Fruit fly (Drosophila melanogaster) whole organism, prepupa: ENCODE results near the gene CG45263.
A peak's percentile ranks its signal among the peaks of the same experiment; 100 is the strongest.

Experiments used
- CG10669 ChIP-seq: fragments of 200-800 bp; sonication (Bioruptor generic); optimal IDR thresholded peaks from 3 replicates; lab custom pipeline; 2018; ENCODE audit warnings: missing biosample characterization, mild to moderate bottlenecking, missing genetic modification characterization, moderate library complexity
- CG11294 ChIP-seq: fragments of 200-800 bp; sonication (Bioruptor generic); IDR thresholded peaks from 2 replicates; pipeline ENCODE4 v1.3.6; 2022; ENCODE audit warnings: missing biosample characterization, missing genetic modification characterization
- CG11762 ChIP-seq: fragments of 200-800 bp; sonication (Bioruptor generic); optimal IDR thresholded peaks from 3 replicates; lab custom pipeline; 2016; ENCODE audit warnings: missing biosample characterization, missing genetic modification characterization; ENCODE audit not compliant: insufficient read depth
- CG15336 ChIP-seq: fragments of 200-800 bp; sonication (Bioruptor generic); IDR thresholded peaks from 2 replicates; pipeline ENCODE4 v1.3.6; 2022; ENCODE audit warnings: missing biosample characterization, missing genetic modification characterization
- CG3032 ChIP-seq: fragments of 200-800 bp; optimal IDR thresholded peaks from 2 replicates; lab custom pipeline; 2019; ENCODE audit warnings: missing biosample characterization, mild to moderate bottlenecking, missing genetic modification characterization, moderate library complexity
- CG32006 ChIP-seq: fragments of 200-800 bp; sonication (Bioruptor generic); optimal IDR thresholded peaks from 3 replicates; lab custom pipeline; 2017; ENCODE audit warnings: missing biosample characterization, mild to moderate bottlenecking, missing genetic modification characterization
- CG34406 ChIP-seq: fragments of 200-800 bp; sonication (Bioruptor generic); optimal IDR thresholded peaks from 3 replicates; lab custom pipeline; 2016; ENCODE audit warnings: missing biosample characterization, missing genetic modification characterization
- CG3919 ChIP-seq: fragments of 200-800 bp; sonication (Bioruptor generic); optimal IDR thresholded peaks from 3 replicates; lab custom pipeline; 2016; ENCODE audit warnings: missing biosample characterization, missing genetic modification characterization
- CG6163 ChIP-seq: fragments of 200-800 bp; sonication (Bioruptor generic); IDR thresholded peaks from 3 replicates; pipeline ENCODE4 v1.3.6; 2022; ENCODE audit warnings: missing biosample characterization, missing genetic modification characterization
- CG6276 ChIP-seq: fragments of 200-800 bp; sonication (Bioruptor generic); optimal IDR thresholded peaks from 2 replicates; lab custom pipeline; 2017; ENCODE audit warnings: missing biosample characterization, mild to moderate bottlenecking, missing genetic modification characterization
- CG6792 ChIP-seq: fragments of 200-800 bp; sonication (Bioruptor generic); optimal IDR thresholded peaks from 3 replicates; lab custom pipeline; 2016; ENCODE audit warnings: missing biosample characterization, missing genetic modification characterization
- CG6854 ChIP-seq: fragments of 200-800 bp; sonication (Bioruptor generic); optimal IDR thresholded peaks from 2 replicates; lab custom pipeline; 2017; ENCODE audit warnings: missing biosample characterization, mild to moderate bottlenecking, missing genetic modification characterization
- CG7368 ChIP-seq: fragments of 200-800 bp; sonication (Bioruptor generic); optimal IDR thresholded peaks from 3 replicates; lab custom pipeline; 2016; ENCODE audit warnings: missing biosample characterization, missing genetic modification characterization
- CG8119 ChIP-seq: fragments of 200-800 bp; sonication (Bioruptor generic); IDR thresholded peaks from 3 replicates; pipeline ENCODE4 v1.3.6; 2022; ENCODE audit warnings: missing biosample characterization, missing genetic modification characterization
- CG8319 ChIP-seq: fragments of 200-800 bp; sonication (Bioruptor generic); optimal IDR thresholded peaks from 3 replicates; lab custom pipeline; 2016; ENCODE audit warnings: missing biosample characterization, missing genetic modification characterization
- CG8632 ChIP-seq: fragments of 200-800 bp; sonication (Bioruptor generic); optimal IDR thresholded peaks from 3 replicates; lab custom pipeline; 2016; ENCODE audit warnings: missing biosample characterization, missing genetic modification characterization
- CG9139 ChIP-seq: fragments of 200-800 bp; sonication (Bioruptor generic); optimal IDR thresholded peaks from 3 replicates; lab custom pipeline; 2017; ENCODE audit warnings: missing biosample characterization, mild to moderate bottlenecking, missing genetic modification characterization
- Eip75B ChIP-seq: fragments of 200-800 bp; sonication (Bioruptor generic); optimal IDR thresholded peaks from 3 replicates; lab custom pipeline; 2016; ENCODE audit warnings: missing biosample characterization, missing genetic modification characterization
- Eip78C ChIP-seq: fragments of 200-800 bp; sonication (Bioruptor generic); peaks from one replicate; lab custom pipeline; 2016; ENCODE audit warnings: missing biosample characterization, missing genetic modification characterization
- Gug ChIP-seq: fragments of 200-800 bp; sonication (Bioruptor generic); IDR thresholded peaks from 2 replicates; pipeline ENCODE4 v1.3.6; 2022; ENCODE audit warnings: missing biosample characterization, missing genetic modification characterization
- Hr38 ChIP-seq: sonication (Bioruptor generic); optimal IDR thresholded peaks from 2 replicates; lab custom pipeline; 2016; ENCODE audit warnings: missing biosample characterization, missing genetic modification characterization
- Hr39 ChIP-seq: fragments of 200-800 bp; sonication (Bioruptor generic); optimal IDR thresholded peaks from 2 replicates; lab custom pipeline; 2016; ENCODE audit warnings: missing biosample characterization, missing genetic modification characterization
- Met ChIP-seq: fragments of 200-800 bp; sonication (Bioruptor generic); optimal IDR thresholded peaks from 3 replicates; lab custom pipeline; 2016; ENCODE audit warnings: missing biosample characterization, missing genetic modification characterization
- OdsH ChIP-seq: fragments of 200-800 bp; sonication (Bioruptor generic); optimal IDR thresholded peaks from 3 replicates; lab custom pipeline; 2016; ENCODE audit warnings: missing biosample characterization, missing genetic modification characterization
- Smox ChIP-seq: fragments of 200-800 bp; sonication (Bioruptor generic); optimal IDR thresholded peaks from 3 replicates; lab custom pipeline; 2016; ENCODE audit warnings: missing biosample characterization, missing genetic modification characterization
- Sox102F ChIP-seq: fragments of 200-800 bp; sonication (Bioruptor generic); optimal IDR thresholded peaks from 2 replicates; lab custom pipeline; 2016; ENCODE audit warnings: missing biosample characterization, mild to moderate bottlenecking, missing genetic modification characterization
- Sox15 ChIP-seq: fragments of 200-800 bp; sonication (Bioruptor generic); optimal IDR thresholded peaks from 3 replicates; lab custom pipeline; 2016; ENCODE audit warnings: missing biosample characterization, missing genetic modification characterization
- achi ChIP-seq: fragments of 200-800 bp; sonication (Bioruptor generic); optimal IDR thresholded peaks from 3 replicates; lab custom pipeline; 2016; ENCODE audit warnings: missing biosample characterization, missing genetic modification characterization
- acj6 ChIP-seq: fragments of 200-800 bp; sonication (Bioruptor generic); optimal IDR thresholded peaks from 3 replicates; lab custom pipeline; 2016; ENCODE audit warnings: missing biosample characterization, missing genetic modification characterization
- cyc ChIP-seq: fragments of 200-800 bp; sonication (Bioruptor generic); optimal IDR thresholded peaks from 3 replicates; lab custom pipeline; 2016; ENCODE audit warnings: missing biosample characterization, missing genetic modification characterization
- dsx ChIP-seq: fragments of 200-800 bp; optimal IDR thresholded peaks from 3 replicates; lab custom pipeline; 2019; ENCODE audit warnings: missing biosample characterization, mild to moderate bottlenecking, missing genetic modification characterization, moderate library complexity; ENCODE audit not compliant: poor library complexity, severe bottlenecking
- eg ChIP-seq: fragments of 200-800 bp; sonication (Bioruptor generic); IDR thresholded peaks from 3 replicates; pipeline ENCODE4 v1.3.6; 2022; ENCODE audit warnings: missing biosample characterization, missing genetic modification characterization
- esn ChIP-seq: fragments of 200-800 bp; sonication (Bioruptor generic); optimal IDR thresholded peaks from 2 replicates; lab custom pipeline; 2016; ENCODE audit warnings: missing biosample characterization, mild to moderate bottlenecking, missing genetic modification characterization, moderate library complexity
- fd59A ChIP-seq: fragments of 200-800 bp; sonication (Bioruptor generic); optimal IDR thresholded peaks from 2 replicates; lab custom pipeline; 2017; ENCODE audit warnings: missing biosample characterization, mild to moderate bottlenecking, missing genetic modification characterization, missing genetic modification reagents
- fkh ChIP-seq: fragments of 200-800 bp; sonication (Bioruptor generic); optimal IDR thresholded peaks from 3 replicates; lab custom pipeline; 2017; ENCODE audit warnings: missing biosample characterization, mild to moderate bottlenecking, missing genetic modification characterization, moderate library complexity
- net ChIP-seq: fragments of 200-800 bp; sonication (Bioruptor generic); optimal IDR thresholded peaks from 3 replicates; lab custom pipeline; 2016; ENCODE audit warnings: missing biosample characterization, missing genetic modification characterization
- pdm3 ChIP-seq: fragments of 200-800 bp; sonication (Bioruptor generic); optimal IDR thresholded peaks from 3 replicates; lab custom pipeline; 2016; ENCODE audit warnings: missing biosample characterization, missing genetic modification characterization
- salr ChIP-seq, 2 experiments: fragments of 200-800 bp; sonication (Bioruptor generic); optimal IDR thresholded peaks; 3 replicates each; lab custom pipeline; 2016 to 2018; ENCODE audit warnings: missing biosample characterization in 2 of 2, missing genetic modification characterization in 2 of 2, mild to moderate bottlenecking in 1 of 2
- ss ChIP-seq, 2 experiments: fragments of 200-800 bp; sonication (Bioruptor generic); optimal IDR thresholded peaks; 2 replicates in 1 of 2; 3 replicates in 1 of 2; lab custom pipeline; 2017 to 2018; ENCODE audit warnings: mild to moderate bottlenecking in 2 of 2, missing biosample characterization in 2 of 2, missing genetic modification characterization in 2 of 2, moderate library complexity in 1 of 2
- svp ChIP-seq: fragments of 200-800 bp; sonication (Bioruptor generic); peaks from one replicate; lab custom pipeline; 2016; ENCODE audit warnings: missing biosample characterization, missing genetic modification characterization

CG45263 gene

DNA sequence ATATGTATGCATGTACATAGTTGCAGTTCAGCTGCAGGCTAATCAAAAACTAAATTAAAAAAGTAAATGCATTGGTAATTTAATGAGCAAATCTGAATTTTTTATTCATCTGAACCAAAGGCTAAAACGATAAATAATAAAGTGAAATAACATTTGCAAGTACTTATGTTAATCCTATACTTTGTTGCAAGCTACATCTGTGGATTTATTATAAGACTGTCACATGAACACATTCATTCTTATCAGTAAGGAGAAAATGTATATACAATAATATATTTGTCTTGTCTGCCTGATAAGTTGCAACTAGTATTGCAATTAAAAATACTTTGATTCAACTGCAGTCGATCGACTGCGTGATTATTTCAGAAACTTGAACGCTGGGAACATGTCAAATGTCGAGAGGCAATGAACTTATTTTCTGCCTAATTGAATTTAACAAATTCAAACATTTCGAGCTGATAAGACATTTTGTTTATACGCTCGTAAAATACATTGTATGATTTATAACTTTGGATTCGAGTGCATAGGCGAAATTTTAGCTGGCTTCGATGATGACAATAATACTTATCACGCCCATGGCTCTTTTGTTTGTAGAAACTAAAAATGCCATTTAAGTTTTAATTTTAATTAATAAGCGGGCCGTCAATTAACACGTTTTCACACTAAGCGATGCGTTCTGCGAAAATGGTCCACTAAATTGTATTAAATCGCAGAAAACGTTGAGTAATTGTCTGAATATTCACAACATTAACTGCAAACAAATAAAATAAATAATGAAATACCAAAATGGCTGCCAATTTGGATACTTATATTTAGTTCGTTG is 149.2 kb downstream of the CG45263 start:
- TF ChIP-seq dsx (GFP tag; lab: Kevin White, UChicago) (peak; percentile 93), svp (GFP tag; lab: Kevin White, UChicago) (peak; percentile 62), net (no peak), OdsH (GFP tag; lab: Kevin White, UChicago) (no peak), CG9139 (GFP tag; lab: Kevin White, UChicago) (no peak), fd59A (no peak), CG32006 (GFP tag; lab: Kevin White, UChicago) (no peak)
- TF ChIP-seq, all 60 proteins: peak for 2

DNA sequence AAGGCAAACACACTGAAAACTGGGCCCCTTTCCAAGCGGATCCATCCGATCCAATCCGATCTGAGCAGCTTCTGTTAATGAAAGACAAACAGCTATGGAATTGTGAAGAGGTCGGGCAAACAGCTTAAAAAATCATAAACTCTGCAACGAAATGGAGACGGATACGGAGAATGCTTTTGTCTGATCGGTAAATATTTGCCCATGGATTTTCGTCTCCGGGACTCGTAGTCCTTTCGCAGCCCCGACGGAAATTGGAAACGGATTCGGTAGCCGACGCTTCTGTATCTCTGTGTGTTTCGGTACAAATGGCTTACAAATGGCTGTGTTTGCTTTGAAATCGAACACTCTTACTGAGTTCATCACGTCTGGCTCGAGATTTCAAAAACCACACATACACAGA is 150.5 kb downstream of the CG45263 start:
- TF ChIP-seq CG3919 (no peak), fkh (peak; percentile 33)

DNA sequence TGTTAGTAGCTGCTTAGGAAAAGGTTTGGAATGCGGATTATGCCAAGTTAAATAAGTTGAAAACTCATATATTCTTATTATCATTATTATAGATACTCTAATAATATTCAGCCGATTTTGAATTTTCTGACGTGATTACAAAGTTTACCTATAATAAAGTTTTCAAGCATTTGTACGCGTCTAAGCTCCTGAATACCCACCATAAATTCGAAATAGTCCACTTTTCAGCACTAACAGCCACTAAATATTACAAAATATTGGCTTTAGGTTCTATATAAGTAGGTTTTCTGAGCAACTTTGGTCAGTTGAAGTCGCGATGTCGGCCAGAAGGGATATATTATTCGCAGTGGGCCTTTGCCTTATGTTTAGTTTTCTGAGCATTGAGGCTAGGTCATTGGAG is 153.4 kb downstream of the CG45263 start, which contains the start of gene CG7443:
TSS of gene CG7443 (plus strand) at position 301 of the 400 bp plus-strand sequence.
- TF ChIP-seq CG6792 (GFP tag; lab: Kevin White, UChicago) (no peak), CG8632 (GFP tag; lab: Kevin White, UChicago) (no peak), Sox15 (GFP tag; lab: Kevin White, UChicago) (no peak), CG6854 (GFP tag; lab: Kevin White, UChicago) (no peak), CG3032 (tag; lab: Kevin White, UChicago) (no peak), Eip78C (no peak), CG11762 (GFP tag; lab: Kevin White, UChicago) (no peak), cyc (GFP tag; lab: Kevin White, UChicago) (no peak), CG9139 (GFP tag; lab: Kevin White, UChicago) (no peak)

DNA sequence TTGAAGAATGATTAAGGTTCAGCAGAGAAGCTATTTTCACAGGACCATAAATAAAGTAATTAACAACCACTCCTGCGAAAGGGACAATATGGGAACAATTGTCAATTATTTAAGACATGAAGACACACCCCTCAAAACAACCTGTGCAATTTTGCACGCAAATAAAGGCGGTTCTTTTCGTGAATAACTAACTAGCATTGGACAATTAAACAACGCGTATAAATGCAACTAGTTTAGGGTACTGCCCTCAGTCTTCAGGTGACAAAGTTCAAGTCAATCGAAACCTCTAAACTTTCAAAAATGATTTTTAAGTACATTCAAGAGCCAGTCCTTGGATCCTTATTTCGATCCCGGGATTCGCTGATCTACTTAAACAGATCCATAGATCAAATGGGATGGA is 156.0 kb downstream of the CG45263 start, which contains the start of gene Or85a:
TSS of gene Or85a (plus strand) at position 301 of the 400 bp plus-strand sequence.
- TF ChIP-seq CG7368 (no peak), Gug (no peak), Smox (GFP tag; lab: Kevin White, UChicago) (no peak), fd59A (no peak), pdm3 (no peak), CG8119 (GFP tag; lab: Robert Waterston, UW) (no peak), ss (GFP tag; optimal IDR thresholded peaks at IDR 0.05; lab: Kevin White, UChicago) (no peak), fkh (no peak), Hr39 (no peak), CG3919 (no peak), OdsH (GFP tag; lab: Kevin White, UChicago) (no peak), Eip75B (GFP tag; lab: Kevin White, UChicago) (no peak), achi (GFP tag; lab: Kevin White, UChicago) (no peak), Sox102F (GFP tag; lab: Kevin White, UChicago) (no peak)
- TF ChIP-seq, all 60 proteins: peak for 0

DNA sequence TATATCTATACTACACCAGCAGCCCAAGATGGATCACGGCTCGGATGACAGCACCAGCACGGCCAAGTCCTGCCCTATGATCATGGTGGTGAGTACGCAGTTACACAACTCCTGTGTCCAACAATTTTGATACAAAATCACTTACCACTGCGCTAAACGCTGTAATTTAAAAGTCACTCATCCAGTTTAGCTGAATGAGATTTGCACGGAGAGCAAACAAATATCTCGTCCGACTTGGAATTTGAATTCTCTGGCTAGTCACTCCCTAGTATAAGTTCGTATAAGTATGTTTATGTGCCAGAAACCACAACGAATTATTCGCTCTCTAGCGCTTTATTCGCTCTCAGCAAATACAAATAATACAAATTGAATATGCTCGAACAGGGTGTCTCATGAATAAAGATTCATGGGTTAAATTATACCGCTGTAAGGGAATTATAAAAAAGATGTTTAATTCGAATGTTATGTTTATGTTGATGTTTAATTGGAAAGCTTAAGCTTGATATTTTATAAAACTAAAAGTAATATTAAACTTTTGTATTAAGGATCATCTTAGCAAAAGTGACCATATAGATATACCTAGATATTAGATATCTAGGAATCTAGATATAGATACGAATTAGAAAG is 159.6 kb downstream of the CG45263 start:
- TF ChIP-seq Smox (GFP tag; lab: Kevin White, UChicago) (no peak), CG3032 (tag; lab: Kevin White, UChicago) (no peak), Hr38 (GFP tag; lab: Kevin White, UChicago) (no peak), Hr39 (no peak), cyc (GFP tag; lab: Kevin White, UChicago) (no peak), Sox15 (GFP tag; lab: Kevin White, UChicago) (no peak), CG10669 (GFP tag; lab: Kevin White, UChicago) (no peak), net (peak; percentile 20), Eip75B (GFP tag; lab: Kevin White, UChicago) (no peak), achi (GFP tag; lab: Kevin White, UChicago) (no peak), Sox102F (GFP tag; lab: Kevin White, UChicago) (no peak), CG6276 (GFP tag; lab: Kevin White, UChicago) (no peak), eg (GFP tag; lab: Robert Waterston, UW) (peak; percentile 71), ss (GFP tag; optimal IDR thresholded peaks at IDR 0.05; lab: Kevin White, UChicago) (no peak), CG8319 (no peak), CG6163 (GFP tag; lab: Robert Waterston, UW) (peak; percentile 54; the same call in 2 of the 3 replicates), salr (GFP tag; optimal IDR thresholded peaks at IDR 0.05; lab: Kevin White, UChicago) (no peak), fkh (peak; percentile 47), CG34406 (no peak), CG11294 (no peak), CG15336 (GFP tag; lab: Robert Waterston, UW) (peak; percentile 76), svp (GFP tag; lab: Kevin White, UChicago) (no peak), esn (GFP tag; lab: Kevin White, UChicago) (no peak), acj6 (GFP tag; lab: Kevin White, UChicago) (no peak), Met (GFP tag; lab: Kevin White, UChicago) (no peak)
